Worm (Caenorhabditis elegans) whole organism, L2 larva: ENCODE results near the gene C07B5.2.

Experiments used
- ZK546.5 ChIP-seq: sonication (generic microtip); optimal IDR thresholded peaks from 2 replicates; lab custom pipeline; 2017; ENCODE audit warnings: missing biosample characterization, missing genetic modification characterization
- aly-2 ChIP-seq: fragments of 150-350 bp; optimal IDR thresholded peaks from 2 replicates; lab custom pipeline; 2014; ENCODE audit warnings: missing biosample characterization, missing genetic modification characterization
- ama-1 ChIP-seq: fragments of 150-350 bp; optimal IDR thresholded peaks from 2 replicates; lab custom pipeline; 2018; ENCODE audit warnings: inconsistent platforms
- ceh-82 ChIP-seq: fragments of 150-350 bp; optimal IDR thresholded peaks from 2 replicates; lab custom pipeline; 2014; ENCODE audit warnings: missing biosample characterization, missing genetic modification characterization
- egl-27 ChIP-seq: sonication (generic microtip); optimal IDR thresholded peaks from 3 replicates; lab custom pipeline; 2017; ENCODE audit warnings: missing biosample characterization, missing genetic modification reagents, missing genetic modification characterization
- elt-1 ChIP-seq: fragments of 150-350 bp; optimal IDR thresholded peaks from 2 replicates; lab custom pipeline; 2014; ENCODE audit warnings: missing biosample characterization, missing genetic modification characterization
- lin-13 ChIP-seq: fragments of 150-350 bp; optimal IDR thresholded peaks from 2 replicates; lab custom pipeline; 2014; ENCODE audit warnings: missing biosample characterization, missing genetic modification reagents, missing genetic modification characterization
- lsy-2 ChIP-seq, 2 experiments: fragments of 150-350 bp in 1 of 2; sonication (generic microtip) in 1 of 2; optimal IDR thresholded peaks; 2 replicates each; lab custom pipeline; 2014 to 2017; ENCODE audit warnings: missing biosample characterization in 2 of 2, missing genetic modification characterization in 2 of 2
- nhr-12 ChIP-seq: fragments of 150-350 bp; optimal IDR thresholded peaks from 2 replicates; lab custom pipeline; 2014; ENCODE audit warnings: missing biosample characterization, missing genetic modification characterization
- nhr-25 ChIP-seq: fragments of 150-350 bp; sonication (generic microtip); optimal IDR thresholded peaks from 3 replicates; lab custom pipeline; 2014; ENCODE audit warnings: missing biosample characterization, missing genetic modification characterization
- nhr-77 ChIP-seq: fragments of 150-350 bp; optimal IDR thresholded peaks from 2 replicates; lab custom pipeline; 2014; ENCODE audit warnings: missing biosample characterization, missing genetic modification characterization
- skn-1 ChIP-seq: sonication (generic microtip); optimal IDR thresholded peaks from 2 replicates; lab custom pipeline; 2017; ENCODE audit warnings: missing biosample characterization, missing genetic modification characterization
- unc-62 ChIP-seq: fragments of 150-350 bp; optimal IDR thresholded peaks from 2 replicates; lab custom pipeline; 2014; ENCODE audit warnings: missing biosample characterization, missing genetic modification reagents, missing genetic modification characterization
- zag-1 ChIP-seq: fragments of 150-350 bp; optimal IDR thresholded peaks from 2 replicates; lab custom pipeline; 2014; ENCODE audit warnings: missing biosample characterization, missing genetic modification characterization

- no peak for TF ChIP-seq ZK546.5 (tag; lab: Kevin White, UChicago)
- no peak for TF ChIP-seq nhr-12
- TF ChIP-seq skn-1: no peak
- no peak for TF ChIP-seq elt-1 (tag; lab: Kevin White, UChicago)
- TF ChIP-seq ceh-82 (tag; lab: Kevin White, UChicago): no peak
- TF ChIP-seq lin-13: no peak
- no peak for TF ChIP-seq nhr-77 (tag; lab: Kevin White, UChicago)
- TF ChIP-seq nhr-25 (tag; lab: Kevin White, UChicago): peak; percentile 68
- no peak for TF ChIP-seq ama-1
- TF ChIP-seq unc-62: no peak
- TF ChIP-seq egl-27 (tag; lab: Kevin White, UChicago): no peak
- TF ChIP-seq aly-2 (tag; lab: Kevin White, UChicago): no peak
- TF ChIP-seq lsy-2 (tag; optimal IDR thresholded peaks at IDR 0.05; lab: Kevin White, UChicago): no peak
- TF ChIP-seq zag-1 (tag; lab: Kevin White, UChicago): no peak
Measured at ce11 chrX:9527898-9528297, 10.9 kb upstream of the C07B5.2 start.
